Worm (Caenorhabditis elegans) whole organism, late embryonic: ENCODE results near the gene R07B1.9.

Source experiments
- C08G9.2 ChIP-seq: sonication (generic microtip); optimal IDR thresholded peaks from 2 replicates; lab custom pipeline; 2016; ENCODE audit warnings: mild to moderate bottlenecking, missing genetic modification characterization, moderate library complexity, missing compliant biosample characterization
- F13H6.1 ChIP-seq: sonication (generic microtip); optimal IDR thresholded peaks from 2 replicates; lab custom pipeline; 2016; ENCODE audit warnings: missing genetic modification characterization, missing compliant biosample characterization
- K02D7.2 ChIP-seq: sonication (generic microtip); optimal IDR thresholded peaks from 2 replicates; lab custom pipeline; 2017; ENCODE audit warnings: mild to moderate bottlenecking, missing genetic modification characterization, missing compliant biosample characterization
- K09A11.1 ChIP-seq: sonication (generic microtip); optimal IDR thresholded peaks from 2 replicates; lab custom pipeline; 2017; ENCODE audit warnings: antibody characterized with exemption, mild to moderate bottlenecking, missing genetic modification characterization, missing compliant biosample characterization; ENCODE audit not compliant: insufficient read depth
- Y22D7AL.16 ChIP-seq: sonication (generic microtip); optimal IDR thresholded peaks from 2 replicates; lab custom pipeline; 2016; ENCODE audit warnings: missing genetic modification characterization, missing compliant biosample characterization
- ahr-1 ChIP-seq: sonication (generic microtip); optimal IDR thresholded peaks from 2 replicates; lab custom pipeline; 2016; ENCODE audit warnings: missing genetic modification characterization, missing compliant biosample characterization
- ama-1 ChIP-seq: fragments of 150-350 bp; optimal IDR thresholded peaks from 2 replicates; lab custom pipeline; 2014
- ceh-14 ChIP-seq: sonication (generic microtip); optimal IDR thresholded peaks from 2 replicates; lab custom pipeline; 2016; ENCODE audit warnings: missing genotype, missing genetic modification characterization, missing compliant biosample characterization
- ceh-18 ChIP-seq: sonication (generic microtip); optimal IDR thresholded peaks from 2 replicates; lab custom pipeline; 2016; ENCODE audit warnings: missing genetic modification characterization, missing compliant biosample characterization
- ceh-19 ChIP-seq: fragments of 200-800 bp; sonication (Bioruptor generic); optimal IDR thresholded peaks from 2 replicates; lab custom pipeline; 2018; ENCODE audit warnings: mild to moderate bottlenecking, missing genetic modification characterization, missing compliant biosample characterization
- ceh-22 ChIP-seq: sonication (generic microtip); optimal IDR thresholded peaks from 2 replicates; lab custom pipeline; 2017; ENCODE audit warnings: missing biosample characterization, missing genetic modification characterization
- ceh-34 ChIP-seq: sonication (generic microtip); optimal IDR thresholded peaks from 2 replicates; lab custom pipeline; 2016; ENCODE audit warnings: mild to moderate bottlenecking, missing genetic modification characterization, missing compliant biosample characterization
- ceh-45 ChIP-seq: fragments of 200-800 bp; sonication (Bioruptor generic); IDR thresholded peaks from 2 replicates; pipeline ENCODE4 v1.3.6; 2022; ENCODE audit warnings: missing genetic modification reagents, missing genetic modification characterization, missing compliant biosample characterization
- ceh-48 ChIP-seq: sonication (generic microtip); optimal IDR thresholded peaks from 2 replicates; lab custom pipeline; 2016; ENCODE audit warnings: missing genetic modification characterization, inconsistent platforms, missing compliant biosample characterization
- che-1 ChIP-seq: sonication (generic microtip); optimal IDR thresholded peaks from 2 replicates; lab custom pipeline; 2016; ENCODE audit warnings: mild to moderate bottlenecking, missing genetic modification characterization, missing compliant biosample characterization
- dmd-4 ChIP-seq: sonication (generic microtip); optimal IDR thresholded peaks from 2 replicates; lab custom pipeline; 2016; ENCODE audit warnings: borderline replicate concordance, missing genetic modification characterization, missing compliant biosample characterization
- dve-1 ChIP-seq: sonication (generic microtip); optimal IDR thresholded peaks from 2 replicates; lab custom pipeline; 2017; ENCODE audit warnings: antibody characterized with exemption, mild to moderate bottlenecking, missing genetic modification characterization, missing compliant biosample characterization
- elt-2 ChIP-seq: sonication (generic microtip); optimal IDR thresholded peaks from 2 replicates; lab custom pipeline; 2016; ENCODE audit warnings: missing genetic modification reagents, missing genetic modification characterization, missing compliant biosample characterization
- elt-4 ChIP-seq: sonication (generic microtip); optimal IDR thresholded peaks from 2 replicates; lab custom pipeline; 2016; ENCODE audit warnings: missing genetic modification characterization, missing compliant biosample characterization
- ets-4 ChIP-seq: sonication (generic microtip); optimal IDR thresholded peaks from 2 replicates; lab custom pipeline; 2016; ENCODE audit warnings: missing genetic modification characterization, missing compliant biosample characterization
- eyg-1 ChIP-seq: sonication (generic microtip); optimal IDR thresholded peaks from 2 replicates; lab custom pipeline; 2016; ENCODE audit warnings: missing genotype, missing genetic modification characterization, missing compliant biosample characterization
- fax-1 ChIP-seq: sonication (generic microtip); optimal IDR thresholded peaks from 2 replicates; lab custom pipeline; 2016; ENCODE audit warnings: missing genotype, missing genetic modification characterization, missing compliant biosample characterization
- gmeb-2 ChIP-seq: sonication (generic microtip); optimal IDR thresholded peaks from 2 replicates; lab custom pipeline; 2016; ENCODE audit warnings: missing genetic modification characterization, inconsistent platforms, missing compliant biosample characterization
- hlh-15 ChIP-seq: sonication (generic microtip); optimal IDR thresholded peaks from 2 replicates; lab custom pipeline; 2016; ENCODE audit warnings: missing genetic modification characterization, missing compliant biosample characterization
- hlh-8 ChIP-seq: sonication (generic microtip); optimal IDR thresholded peaks from 2 replicates; lab custom pipeline; 2016; ENCODE audit warnings: missing genotype, missing genetic modification characterization, missing compliant biosample characterization
- lim-6 ChIP-seq: sonication (generic microtip); optimal IDR thresholded peaks from 2 replicates; lab custom pipeline; 2016; ENCODE audit warnings: missing genetic modification characterization, missing compliant biosample characterization
- lin-11 ChIP-seq: fragments of 200-800 bp; sonication (Bioruptor generic); optimal IDR thresholded peaks from 2 replicates; lab custom pipeline; 2018; ENCODE audit warnings: mild to moderate bottlenecking, missing genetic modification characterization, missing compliant biosample characterization
- madf-2 ChIP-seq: sonication (generic microtip); optimal IDR thresholded peaks from 2 replicates; lab custom pipeline; 2017; ENCODE audit warnings: missing genetic modification characterization, missing compliant biosample characterization
- mec-3 ChIP-seq: sonication (generic microtip); optimal IDR thresholded peaks from 2 replicates; lab custom pipeline; 2016; ENCODE audit warnings: borderline replicate concordance, missing genetic modification characterization, missing compliant biosample characterization
- nhr-11 ChIP-seq: fragments of 150-350 bp; optimal IDR thresholded peaks from 2 replicates; lab custom pipeline; 2014; ENCODE audit warnings: missing biosample characterization, missing genetic modification characterization
- pax-1 ChIP-seq: fragments of 150-350 bp; optimal IDR thresholded peaks from 2 replicates; lab custom pipeline; 2014; ENCODE audit warnings: missing biosample characterization, missing genetic modification characterization
- pha-2 ChIP-seq: sonication (generic microtip); optimal IDR thresholded peaks from 2 replicates; lab custom pipeline; 2017; ENCODE audit warnings: mild to moderate bottlenecking, missing genetic modification characterization, missing compliant biosample characterization
- pha-4 ChIP-seq: fragments of 150-350 bp; optimal IDR thresholded peaks from 2 replicates; lab custom pipeline; 2018; ENCODE audit warnings: missing biosample characterization, missing genetic modification reagents, missing genetic modification characterization
- pros-1 ChIP-seq: fragments of 150-350 bp; optimal IDR thresholded peaks from 2 replicates; lab custom pipeline; 2014; ENCODE audit warnings: missing biosample characterization, missing genetic modification reagents, missing genetic modification characterization
- rnt-1 ChIP-seq: sonication (generic microtip); optimal IDR thresholded peaks from 2 replicates; lab custom pipeline; 2016; ENCODE audit warnings: missing genetic modification characterization, missing compliant biosample characterization
- tbx-7 ChIP-seq: sonication (generic microtip); optimal IDR thresholded peaks from 2 replicates; lab custom pipeline; 2016; ENCODE audit warnings: missing genotype, missing genetic modification characterization, missing compliant biosample characterization
- ttx-3 ChIP-seq: sonication (generic microtip); optimal IDR thresholded peaks from 2 replicates; lab custom pipeline; 2016; ENCODE audit warnings: missing genetic modification reagents, missing genetic modification characterization, missing compliant biosample characterization
- zip-5 ChIP-seq: sonication (generic microtip); optimal IDR thresholded peaks from 2 replicates; lab custom pipeline; 2016; ENCODE audit warnings: missing genetic modification characterization, missing compliant biosample characterization
- ztf-16 ChIP-seq: sonication (generic microtip); optimal IDR thresholded peaks from 2 replicates; lab custom pipeline; 2017; ENCODE audit warnings: missing genetic modification characterization, missing compliant biosample characterization

The R07B1.9 gene

DNA sequence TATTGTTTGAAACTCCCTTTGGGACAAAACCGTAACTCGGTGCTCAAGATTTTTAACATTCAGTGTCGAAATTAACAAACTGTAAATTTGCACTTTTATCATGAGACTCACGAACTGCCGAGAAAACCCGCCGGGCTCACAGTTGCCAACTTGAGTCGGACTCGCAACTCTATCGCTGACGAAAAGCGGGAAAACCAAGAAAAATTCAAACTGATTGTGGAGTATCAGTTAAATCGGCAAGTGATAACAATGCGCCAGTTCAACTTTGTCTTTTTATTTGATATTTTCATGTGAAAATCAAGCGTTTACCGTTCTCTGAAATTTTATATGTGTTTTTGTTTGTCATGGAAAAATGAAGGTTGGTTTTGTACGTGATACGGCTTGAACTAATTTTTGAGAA is 5.4 kb downstream of the R07B1.9 start:
- no peak for TF ChIP-seq ceh-48 (tag; lab: Kevin White, UChicago)
- no peak for TF ChIP-seq nhr-11
- no peak for TF ChIP-seq mec-3 (tag; lab: Kevin White, UChicago)
- TF ChIP-seq K09A11.1 (tag; lab: Kevin White, UChicago): no peak
- TF ChIP-seq eyg-1 (tag; lab: Kevin White, UChicago): no peak
- no peak for TF ChIP-seq ets-4 (tag; lab: Kevin White, UChicago)
- TF ChIP-seq ceh-19: no peak
- no peak for TF ChIP-seq ahr-1 (tag; lab: Kevin White, UChicago)
- no peak for TF ChIP-seq ttx-3 (tag; lab: Kevin White, UChicago)
- TF ChIP-seq zip-5 (tag; lab: Kevin White, UChicago): no peak
- no peak for TF ChIP-seq rnt-1 (tag; lab: Kevin White, UChicago)
- no peak for TF ChIP-seq pax-1
- TF ChIP-seq madf-2 (tag; lab: Kevin White, UChicago): no peak
- no peak for TF ChIP-seq lin-11
- TF ChIP-seq tbx-7 (tag; lab: Kevin White, UChicago): no peak
- no peak for TF ChIP-seq dve-1 (tag; lab: Kevin White, UChicago)
- TF ChIP-seq Y22D7AL.16: no peak

DNA sequence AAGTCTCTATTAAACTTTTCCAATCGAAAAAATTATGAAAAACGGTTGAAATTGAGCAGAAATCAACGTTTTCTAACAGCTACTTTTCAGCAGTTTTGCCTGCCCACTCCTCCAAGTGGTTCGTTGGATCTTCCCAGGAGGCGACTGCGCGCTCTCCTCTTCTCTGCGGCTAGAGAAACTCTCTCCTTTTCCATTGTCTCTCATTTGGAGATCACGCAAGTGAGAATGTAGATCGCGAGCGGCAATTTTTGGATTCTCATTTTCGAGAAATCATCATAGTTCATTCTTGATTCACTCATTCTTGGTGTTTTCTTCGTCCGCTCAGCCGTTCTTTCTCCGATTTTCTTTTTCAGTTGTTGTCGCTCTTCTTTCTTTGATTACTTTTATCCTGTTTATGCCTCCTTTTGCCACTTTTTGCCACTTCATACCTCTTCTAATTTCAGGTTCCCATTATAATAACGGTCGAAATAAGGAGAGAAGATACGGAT is 6.7 kb downstream of the R07B1.9 start, which contains the start of gene mrp-4:
TSS of gene mrp-4 (plus strand) at position 438 of the 488 bp plus-strand sequence.
- TF ChIP-seq pax-1 (no peak), ceh-18 (tag; lab: Kevin White, UChicago) (no peak), ceh-14 (no peak), ztf-16 (tag; lab: Kevin White, UChicago) (no peak), dmd-4 (tag; lab: Kevin White, UChicago) (no peak), hlh-8 (no peak), gmeb-2 (tag; lab: Kevin White, UChicago) (no peak), zip-5 (tag; lab: Kevin White, UChicago) (no peak), pros-1 (no peak), nhr-11 (no peak), elt-4 (tag; lab: Kevin White, UChicago) (no peak), lim-6 (tag; lab: Kevin White, UChicago) (no peak), lin-11 (no peak), ceh-22 (tag; lab: Kevin White, UChicago) (no peak), eyg-1 (tag; lab: Kevin White, UChicago) (no peak), ahr-1 (tag; lab: Kevin White, UChicago) (no peak), pha-2 (tag; lab: Kevin White, UChicago) (no peak), che-1 (tag; lab: Kevin White, UChicago) (no peak), ceh-19 (no peak), ceh-45 (GFP tag; lab: Robert Waterston, UW) (no peak)

DNA sequence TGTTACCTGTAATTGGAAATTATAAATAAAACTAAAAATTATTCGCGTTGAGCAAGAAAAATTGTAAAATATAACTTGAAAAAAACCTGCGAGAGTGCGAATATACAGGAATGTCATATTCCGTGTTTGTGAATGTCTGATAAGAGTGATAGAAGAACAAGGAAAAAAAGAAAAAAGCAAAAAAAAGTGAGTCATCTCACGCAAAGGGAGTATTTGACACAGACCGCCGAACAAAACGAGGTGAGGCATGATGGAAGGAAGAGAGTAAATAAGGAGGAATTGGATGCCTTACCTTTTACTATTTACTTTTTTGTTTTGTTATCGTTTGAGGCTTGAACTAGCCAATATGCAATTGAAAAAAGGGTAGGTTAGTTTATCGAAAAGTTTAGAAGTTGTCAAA is 15.1 kb downstream of the R07B1.9 start, which contains the start of gene F21G4.1:
TSS of gene F21G4.1 (minus strand) at position 6 of the 400 bp plus-strand sequence.
- TF ChIP-seq ama-1 (lab: Kevin White, UChicago) (no peak), elt-2 (tag; lab: Kevin White, UChicago) (no peak), pha-4 (tag; lab: Kevin White, UChicago) (no peak), F13H6.1 (tag; lab: Kevin White, UChicago) (no peak), ahr-1 (tag; lab: Kevin White, UChicago) (no peak), eyg-1 (tag; lab: Kevin White, UChicago) (no peak), elt-4 (tag; lab: Kevin White, UChicago) (no peak), rnt-1 (tag; lab: Kevin White, UChicago) (no peak), Y22D7AL.16 (no peak), hlh-15 (no peak), fax-1 (no peak), C08G9.2 (no peak), K02D7.2 (tag; lab: Kevin White, UChicago) (no peak), ttx-3 (tag; lab: Kevin White, UChicago) (no peak), ceh-22 (tag; lab: Kevin White, UChicago) (no peak), ceh-34 (tag; lab: Kevin White, UChicago) (no peak)
